Worm (Caenorhabditis elegans): Measurements from ENCODE around the gene tbg-1.

DNA sequence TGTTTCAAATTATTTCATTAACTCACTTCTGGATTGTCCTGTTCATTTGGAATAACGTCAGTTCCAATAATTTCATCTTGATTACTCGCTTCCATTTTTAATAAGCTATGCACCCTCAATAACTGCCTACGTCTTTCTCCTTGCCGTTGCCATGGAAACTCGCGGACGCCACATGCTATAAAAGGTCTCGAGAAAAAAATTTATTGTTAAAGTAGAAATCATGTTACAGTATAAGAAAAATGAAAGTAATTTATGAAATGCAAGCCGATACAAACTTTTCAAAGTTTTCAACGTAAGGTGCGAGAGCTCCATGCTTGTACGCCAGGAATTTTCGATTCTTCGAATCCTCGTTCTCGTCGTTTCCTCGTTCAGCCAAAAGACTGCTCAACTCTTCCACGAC lies 16.9 kb downstream of the tbg-1 start, which contains the start of gene bbs-4:
- TF ChIP-seq him-1 (tag; optimal IDR thresholded peaks at IDR 0.05) (no peak), dao-5 (tag; optimal IDR thresholded peaks at IDR 0.05) (no peak), W03F9.2 (tag; optimal IDR thresholded peaks at IDR 0.05) (no peak)
